Fruit fly (Drosophila melanogaster): Measurements from ENCODE around the gene RFeSP.

RFeSP gene

dm6 chr2L:1615753-1616152, 1.8 kb upstream of the RFeSP start:
- no peak for TF ChIP-seq EcR (GFP tag; optimal IDR thresholded peaks at IDR 0.05)

- TF ChIP-seq pan (optimal IDR thresholded peaks at IDR 0.05) = no peak
- no peak for TF ChIP-seq usp (GFP tag; optimal IDR thresholded peaks at IDR 0.05)
- no peak for TF ChIP-seq psq (optimal IDR thresholded peaks at IDR 0.05)
- TF ChIP-seq Dll (optimal IDR thresholded peaks at IDR 0.05) = no peak
- TF ChIP-seq EcR (GFP tag; optimal IDR thresholded peaks at IDR 0.05) = no peak
These were observed 2.8 kb downstream of the RFeSP start, which contains the start of the genes Rab3GAP1 and CG14352 for dm6 chr2L:1611122-1611521. Rab3GAP1 (minus strand) TSS chr2L:1611157. CG14352 (plus strand) TSS chr2L:1611410.

- TF ChIP-seq usp (GFP tag; optimal IDR thresholded peaks at IDR 0.05) (no peak), EcR (GFP tag; optimal IDR thresholded peaks at IDR 0.05) (no peak), CG8478 (optimal IDR thresholded peaks at IDR 0.05) (no peak), Dll (optimal IDR thresholded peaks at IDR 0.05) (no peak), psq (optimal IDR thresholded peaks at IDR 0.05) (no peak), pan (optimal IDR thresholded peaks at IDR 0.05) (no peak)
These were observed 7.2 kb downstream of the RFeSP start for dm6 chr2L:1606758-1607157.

DNA sequence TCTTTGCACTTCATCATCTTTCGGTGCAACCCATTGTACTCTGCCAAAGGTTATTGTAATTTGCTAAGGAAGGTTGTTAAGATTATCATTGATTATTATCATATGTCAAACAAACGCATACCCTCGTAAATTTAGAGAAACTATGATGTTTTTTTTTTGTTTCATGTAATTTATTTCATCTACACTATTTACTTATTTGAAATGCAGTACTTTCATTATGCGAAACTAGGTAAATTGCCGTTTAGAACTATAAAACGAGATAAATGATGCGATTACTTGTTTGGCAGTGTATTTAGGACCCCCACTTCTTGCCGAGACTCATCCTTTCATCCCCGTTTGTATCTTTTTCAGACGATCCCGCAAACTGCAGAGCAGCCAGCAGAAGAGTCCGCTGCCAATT, 10.1 kb downstream of the RFeSP start:
- TF ChIP-seq psq (optimal IDR thresholded peaks at IDR 0.05) (no peak), Dll (optimal IDR thresholded peaks at IDR 0.05) (no peak), EcR (GFP tag; optimal IDR thresholded peaks at IDR 0.05) (no peak), usp (GFP tag; optimal IDR thresholded peaks at IDR 0.05) (no peak), CG8478 (optimal IDR thresholded peaks at IDR 0.05) (no peak), pan (optimal IDR thresholded peaks at IDR 0.05) (no peak)

dm6 chr2L:1596693-1597092, 17.3 kb downstream of the RFeSP start:
- peak in 1 of 2 experiments; percentile 74 for TF ChIP-seq EcR (GFP tag; optimal IDR thresholded peaks at IDR 0.05)
- no peak for TF ChIP-seq usp (GFP tag; optimal IDR thresholded peaks at IDR 0.05)

- TF ChIP-seq CG8478 (optimal IDR thresholded peaks at IDR 0.05) (no peak), usp (GFP tag; optimal IDR thresholded peaks at IDR 0.05) (no peak), psq (optimal IDR thresholded peaks at IDR 0.05) (no peak), pan (optimal IDR thresholded peaks at IDR 0.05) (no peak), Dll (optimal IDR thresholded peaks at IDR 0.05) (no peak), EcR (GFP tag; optimal IDR thresholded peaks at IDR 0.05) (no peak)
These were observed 23.8 kb downstream of the RFeSP start for dm6 chr2L:1590167-1590566.

dm6 chr2L:1587055-1587454, 26.9 kb downstream of the RFeSP start, which contains the start of gene nis:
nis (minus strand) TSS chr2L:1587155.
- TF ChIP-seq CG8478 (optimal IDR thresholded peaks at IDR 0.05) (no peak), psq (optimal IDR thresholded peaks at IDR 0.05) (no peak), usp (GFP tag; optimal IDR thresholded peaks at IDR 0.05) (no peak), pan (optimal IDR thresholded peaks at IDR 0.05) (no peak)

DNA sequence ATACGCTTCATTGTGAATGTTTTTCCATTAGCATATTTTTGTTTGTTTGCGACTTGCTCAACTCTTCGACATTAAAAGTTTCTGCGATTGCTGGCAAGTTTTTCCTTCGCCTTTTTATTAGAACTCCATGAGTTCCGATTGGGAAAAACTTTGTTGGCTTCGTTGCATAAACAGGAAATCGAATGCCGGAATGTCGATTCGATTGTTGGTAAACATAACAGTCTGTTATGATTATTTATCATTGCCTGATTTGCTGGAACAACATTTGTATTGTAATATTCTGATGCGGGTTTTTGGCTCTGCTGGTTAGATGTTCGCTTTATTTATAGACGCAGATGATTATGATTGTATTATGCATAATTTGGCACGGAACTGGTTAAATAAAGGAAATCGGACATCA, 34.2 kb downstream of the RFeSP start:
- no peak for TF ChIP-seq usp (GFP tag; optimal IDR thresholded peaks at IDR 0.05)
- no peak for TF ChIP-seq EcR (GFP tag; optimal IDR thresholded peaks at IDR 0.05)
- TF ChIP-seq pan (optimal IDR thresholded peaks at IDR 0.05) = no peak
- TF ChIP-seq psq (optimal IDR thresholded peaks at IDR 0.05) = no peak
- no peak for TF ChIP-seq CG8478 (optimal IDR thresholded peaks at IDR 0.05)
- TF ChIP-seq Dll (optimal IDR thresholded peaks at IDR 0.05) = no peak

DNA sequence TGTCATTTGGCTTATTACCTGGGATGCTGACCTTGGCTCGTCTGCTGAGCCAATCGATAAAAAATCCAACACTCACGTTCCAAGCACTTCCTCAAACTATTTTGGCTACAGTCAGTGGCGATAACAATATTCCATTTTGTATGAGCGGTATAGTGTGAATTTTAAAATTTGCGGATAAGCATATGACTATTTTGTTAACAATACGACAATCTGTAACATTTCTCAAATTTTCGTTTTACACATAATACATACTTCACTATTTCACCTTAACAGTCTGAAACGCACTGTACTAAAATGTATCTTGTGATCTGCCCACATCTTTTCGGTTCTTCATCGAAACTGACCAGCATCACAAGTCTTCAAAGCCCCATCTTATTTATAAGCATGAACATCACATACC, 34.7 kb downstream of the RFeSP start:
- TF ChIP-seq pan (optimal IDR thresholded peaks at IDR 0.05) (no peak), psq (optimal IDR thresholded peaks at IDR 0.05) (no peak), usp (GFP tag; optimal IDR thresholded peaks at IDR 0.05) (no peak), EcR (GFP tag; optimal IDR thresholded peaks at IDR 0.05) (no peak), Dll (optimal IDR thresholded peaks at IDR 0.05) (no peak), CG8478 (optimal IDR thresholded peaks at IDR 0.05) (no peak)

dm6 chr2L:1575604-1576003, 38.4 kb downstream of the RFeSP start:
- TF ChIP-seq EcR (GFP tag; optimal IDR thresholded peaks at IDR 0.05) = no peak
- TF ChIP-seq Dll (optimal IDR thresholded peaks at IDR 0.05) = no peak
- TF ChIP-seq CG8478 (optimal IDR thresholded peaks at IDR 0.05) = no peak
- no peak for TF ChIP-seq pan (optimal IDR thresholded peaks at IDR 0.05)
- no peak for TF ChIP-seq psq (optimal IDR thresholded peaks at IDR 0.05)
- TF ChIP-seq usp (GFP tag; optimal IDR thresholded peaks at IDR 0.05) = no peak

- TF ChIP-seq usp (GFP tag; optimal IDR thresholded peaks at IDR 0.05) = no peak
- TF ChIP-seq Dll (optimal IDR thresholded peaks at IDR 0.05) = no peak
- TF ChIP-seq EcR (GFP tag; optimal IDR thresholded peaks at IDR 0.05) = no peak
- TF ChIP-seq psq (optimal IDR thresholded peaks at IDR 0.05) = no peak
- no peak for TF ChIP-seq pan (optimal IDR thresholded peaks at IDR 0.05)
- no peak for TF ChIP-seq CG8478 (optimal IDR thresholded peaks at IDR 0.05)
These were observed 40.0 kb downstream of the RFeSP start for dm6 chr2L:1574009-1574408.

DNA sequence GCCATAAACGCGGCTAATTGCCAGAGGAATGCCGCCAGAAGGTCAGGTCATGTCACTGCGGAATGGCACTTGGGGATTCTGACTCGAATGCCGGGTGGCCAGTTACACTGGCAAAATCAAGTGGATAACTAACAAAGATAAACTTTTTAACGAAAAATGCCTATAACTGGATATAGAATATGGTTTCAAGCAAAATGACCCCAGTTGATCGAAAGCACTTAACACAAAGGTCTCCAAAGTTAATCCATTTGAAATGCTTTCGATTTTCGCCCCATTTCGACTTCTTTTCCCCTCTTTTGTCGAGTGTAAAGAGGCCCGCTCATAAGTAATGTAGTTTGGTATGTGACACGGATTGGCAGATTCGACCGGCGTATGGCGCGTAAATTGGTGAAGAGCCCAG, 45.3 kb downstream of the RFeSP start:
- TF ChIP-seq pan (optimal IDR thresholded peaks at IDR 0.05) (no peak), CG8478 (optimal IDR thresholded peaks at IDR 0.05) (no peak), EcR (GFP tag; optimal IDR thresholded peaks at IDR 0.05) (no peak), usp (GFP tag; optimal IDR thresholded peaks at IDR 0.05) (no peak), psq (optimal IDR thresholded peaks at IDR 0.05) (no peak), Dll (optimal IDR thresholded peaks at IDR 0.05) (no peak)
